Fruit fly (Drosophila melanogaster): ENCODE measurements around the gene Rev1.

Rev1 gene

dm6 chr3L:642865-643738 lies 11.1 kb upstream of the Rev1 start:
- no peak for TF ChIP-seq usp (GFP tag; optimal IDR thresholded peaks at IDR 0.05)
- TF ChIP-seq pan (optimal IDR thresholded peaks at IDR 0.05), result no peak
- TF ChIP-seq EcR (GFP tag; optimal IDR thresholded peaks at IDR 0.05), result no peak
- no peak for TF ChIP-seq Dll (optimal IDR thresholded peaks at IDR 0.05)
- TF ChIP-seq psq (optimal IDR thresholded peaks at IDR 0.05), result no peak
- no peak for TF ChIP-seq CG8478 (optimal IDR thresholded peaks at IDR 0.05)

- TF ChIP-seq pan (optimal IDR thresholded peaks at IDR 0.05) (no peak), usp (GFP tag; optimal IDR thresholded peaks at IDR 0.05) (no peak), Dll (optimal IDR thresholded peaks at IDR 0.05) (no peak), psq (optimal IDR thresholded peaks at IDR 0.05) (no peak), CG8478 (optimal IDR thresholded peaks at IDR 0.05) (no peak), EcR (GFP tag; optimal IDR thresholded peaks at IDR 0.05) (no peak)
Measured at dm6 chr3L:644111-644718, 9.9 kb upstream of the Rev1 start.

DNA sequence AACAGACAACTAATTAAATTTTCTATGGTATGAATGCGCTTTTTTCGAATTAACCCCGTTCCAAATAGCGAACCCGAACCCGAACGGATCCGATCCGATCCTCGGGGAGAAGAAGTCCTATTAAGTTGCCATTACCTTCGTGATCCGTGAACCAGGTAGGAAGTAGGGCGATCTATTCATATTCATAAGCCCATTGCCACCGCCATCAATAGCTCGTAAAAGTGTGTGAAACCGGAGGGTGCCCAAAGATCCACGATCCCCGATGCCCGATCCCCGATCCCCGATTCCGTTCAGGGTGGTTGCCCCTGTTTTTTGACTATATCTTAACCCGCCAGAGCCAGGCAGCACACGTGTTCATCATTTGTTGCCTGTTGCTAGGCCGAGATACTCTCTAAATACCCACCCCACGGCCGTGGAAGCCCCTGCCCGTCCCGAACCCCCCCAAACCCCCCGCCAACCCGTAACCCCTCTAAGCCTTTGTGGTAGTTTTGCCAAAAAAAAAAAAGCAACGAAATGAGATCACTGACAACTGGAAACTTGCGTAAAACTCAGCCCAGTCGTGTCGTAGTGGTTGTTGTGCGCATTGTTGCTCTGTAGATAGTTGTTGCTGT lies 8.6 kb upstream of the Rev1 start:
- TF ChIP-seq Dll (optimal IDR thresholded peaks at IDR 0.05), result no peak
- no peak for TF ChIP-seq psq (optimal IDR thresholded peaks at IDR 0.05)
- TF ChIP-seq EcR (GFP tag; optimal IDR thresholded peaks at IDR 0.05), result no peak
- TF ChIP-seq pan (optimal IDR thresholded peaks at IDR 0.05), result no peak
- TF ChIP-seq CG8478 (optimal IDR thresholded peaks at IDR 0.05), result no peak
- TF ChIP-seq usp (GFP tag; optimal IDR thresholded peaks at IDR 0.05), result no peak

DNA sequence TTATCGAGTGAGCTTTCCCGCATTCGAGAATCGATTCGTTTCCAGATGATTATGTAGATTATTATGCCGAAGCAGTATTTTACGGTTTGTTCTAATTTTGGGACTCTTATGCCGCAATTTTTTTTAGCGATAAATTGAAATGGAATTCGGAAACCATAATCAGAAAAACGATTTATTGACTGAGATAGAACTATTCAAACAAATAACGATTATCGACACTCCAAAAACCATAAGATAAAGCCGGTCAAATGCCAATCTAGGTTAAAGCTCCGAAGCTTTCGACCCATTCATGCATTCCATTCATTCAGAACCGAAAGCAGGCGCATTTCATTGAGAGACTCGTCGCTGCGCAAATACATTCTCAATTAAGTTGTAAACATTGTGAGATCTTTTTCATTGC lies 6.6 kb upstream of the Rev1 start:
- no peak for TF ChIP-seq pan (optimal IDR thresholded peaks at IDR 0.05)
- no peak for TF ChIP-seq psq (optimal IDR thresholded peaks at IDR 0.05)
- no peak for TF ChIP-seq EcR (GFP tag; optimal IDR thresholded peaks at IDR 0.05)
- no peak for TF ChIP-seq CG8478 (optimal IDR thresholded peaks at IDR 0.05)
- TF ChIP-seq usp (GFP tag; optimal IDR thresholded peaks at IDR 0.05), result no peak
- TF ChIP-seq Dll (optimal IDR thresholded peaks at IDR 0.05), result no peak

DNA sequence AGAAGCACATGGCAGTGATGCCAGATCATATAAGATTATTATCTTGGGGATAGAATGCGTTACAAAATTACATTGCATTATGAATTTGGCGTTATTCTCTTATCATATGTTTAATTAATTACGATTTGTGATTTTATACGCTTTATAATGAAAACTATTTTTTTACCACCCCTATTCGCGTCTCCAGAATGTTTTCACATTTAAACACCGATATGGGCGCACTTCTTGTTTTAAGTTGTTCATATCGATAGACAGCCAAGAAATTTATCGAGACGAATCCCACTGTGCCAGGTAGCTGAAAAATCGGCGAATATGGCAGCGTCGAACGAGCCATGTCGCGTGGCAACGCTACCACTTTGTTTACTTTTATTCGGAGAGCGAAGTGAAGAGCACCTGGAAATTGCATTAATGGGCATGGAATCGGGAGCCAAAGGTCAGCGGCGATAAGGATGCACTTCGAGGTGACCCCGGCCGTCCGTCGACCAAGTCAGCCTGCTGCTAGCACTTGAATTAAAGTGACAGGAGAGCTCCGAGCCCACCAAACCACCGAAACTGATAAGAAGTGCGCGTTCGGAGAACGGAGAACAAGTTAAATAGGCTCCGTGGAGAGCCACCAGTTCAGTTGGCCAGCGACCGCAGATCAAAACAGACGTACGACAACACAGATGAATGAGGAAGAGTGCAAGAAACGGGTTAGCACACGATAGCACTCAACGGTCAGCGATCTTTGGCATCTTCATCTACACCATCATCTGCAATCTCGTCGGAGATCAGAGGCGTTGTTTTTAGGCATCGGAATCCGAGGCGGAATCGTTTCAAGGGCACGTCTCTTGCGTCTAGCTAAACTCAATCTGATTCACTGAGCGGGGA lies 5.8 kb upstream of the Rev1 start, which contains the start of gene Gale:
Gene Gale (plus strand): TSS at position 401 of the 870 bp plus-strand sequence.
- TF ChIP-seq usp (GFP tag; optimal IDR thresholded peaks at IDR 0.05) (no peak), pan (optimal IDR thresholded peaks at IDR 0.05) (no peak), psq (optimal IDR thresholded peaks at IDR 0.05) (no peak), Dll (optimal IDR thresholded peaks at IDR 0.05) (no peak), CG8478 (optimal IDR thresholded peaks at IDR 0.05) (no peak), EcR (GFP tag; optimal IDR thresholded peaks at IDR 0.05) (no peak)

DNA sequence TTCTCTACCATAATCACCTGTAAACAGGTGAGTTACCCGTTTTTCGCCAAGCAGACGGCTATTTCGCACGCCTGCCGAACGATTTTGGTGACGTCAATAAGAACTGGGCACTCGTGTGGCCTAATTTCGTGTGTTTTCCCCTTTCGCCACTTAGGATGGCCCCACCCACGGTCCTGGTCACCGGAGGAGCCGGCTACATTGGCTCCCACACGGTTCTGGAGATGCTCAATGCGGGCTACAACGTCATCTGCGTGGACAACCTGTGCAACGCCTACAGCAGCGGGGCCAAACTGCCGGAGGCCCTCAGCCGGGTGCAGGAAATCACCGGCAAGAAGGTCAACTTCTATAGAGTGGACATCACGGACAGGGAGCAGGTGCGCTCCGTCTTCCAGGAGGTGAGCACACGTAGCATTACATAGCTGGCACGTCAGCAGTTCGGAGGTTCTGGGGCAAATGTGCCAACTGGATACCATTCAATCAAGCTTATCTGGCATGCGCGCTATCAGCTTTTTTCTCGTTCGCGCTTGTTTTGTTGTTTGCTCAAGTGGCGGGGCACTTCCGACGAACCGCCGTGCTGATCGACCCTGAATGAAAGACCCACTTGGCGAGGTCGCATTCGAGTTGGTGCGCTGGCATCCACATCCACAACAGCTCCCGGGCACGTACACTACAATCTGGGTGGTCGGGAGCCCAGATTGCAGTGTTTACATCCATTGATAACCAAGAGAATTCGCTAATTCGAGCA lies 5.0 kb upstream of the Rev1 start:
- TF ChIP-seq EcR (GFP tag; optimal IDR thresholded peaks at IDR 0.05) (no peak), CG8478 (optimal IDR thresholded peaks at IDR 0.05) (no peak), Dll (optimal IDR thresholded peaks at IDR 0.05) (peak; percentile 50)

dm6 chr3L:652637-653036 lies 1.5 kb upstream of the Rev1 start, which contains the start of gene CG3402:
TSS of gene CG3402 (minus strand) at chr3L:652881.
- no peak for TF ChIP-seq EcR (GFP tag; optimal IDR thresholded peaks at IDR 0.05)
- TF ChIP-seq usp (GFP tag; optimal IDR thresholded peaks at IDR 0.05), result no peak
- no peak for TF ChIP-seq Dll (optimal IDR thresholded peaks at IDR 0.05)
- TF ChIP-seq psq (optimal IDR thresholded peaks at IDR 0.05), result no peak
- TF ChIP-seq CG8478 (optimal IDR thresholded peaks at IDR 0.05), result no peak
- no peak for TF ChIP-seq pan (optimal IDR thresholded peaks at IDR 0.05)

DNA sequence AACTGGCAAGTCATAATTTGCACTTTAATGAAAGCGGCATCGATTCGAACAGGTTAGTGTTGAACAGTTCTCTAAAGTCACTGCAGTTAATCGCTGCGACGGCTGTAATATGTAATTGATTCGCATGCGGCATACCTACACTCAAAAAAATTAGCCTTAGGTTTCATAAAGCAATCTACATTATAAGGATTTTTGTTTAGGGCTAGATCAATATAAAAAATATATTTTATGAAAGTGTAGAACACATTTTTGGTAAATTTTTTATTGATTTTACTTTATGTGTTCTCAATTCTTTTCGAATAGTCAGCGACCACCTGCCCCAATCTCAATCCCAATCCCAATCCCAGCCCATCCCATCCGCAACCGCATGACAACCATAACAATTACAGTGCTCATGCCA lies 4.1 kb downstream of the Rev1 start:
- TF ChIP-seq Dll (optimal IDR thresholded peaks at IDR 0.05) (no peak), psq (optimal IDR thresholded peaks at IDR 0.05) (no peak), CG8478 (optimal IDR thresholded peaks at IDR 0.05) (no peak), EcR (GFP tag; optimal IDR thresholded peaks at IDR 0.05) (no peak), pan (optimal IDR thresholded peaks at IDR 0.05) (no peak), usp (GFP tag; optimal IDR thresholded peaks at IDR 0.05) (no peak)

- TF ChIP-seq usp (GFP tag; optimal IDR thresholded peaks at IDR 0.05), result no peak
- no peak for TF ChIP-seq psq (optimal IDR thresholded peaks at IDR 0.05)
- no peak for TF ChIP-seq Dll (optimal IDR thresholded peaks at IDR 0.05)
- TF ChIP-seq pan (optimal IDR thresholded peaks at IDR 0.05), result no peak
Measured at dm6 chr3L:660314-661075, 6.3 kb downstream of the Rev1 start.

dm6 chr3L:663880-664279 lies 9.7 kb downstream of the Rev1 start:
- TF ChIP-seq Dll (optimal IDR thresholded peaks at IDR 0.05) (no peak), usp (GFP tag; optimal IDR thresholded peaks at IDR 0.05) (no peak), EcR (GFP tag; optimal IDR thresholded peaks at IDR 0.05) (no peak), pan (optimal IDR thresholded peaks at IDR 0.05) (no peak), psq (optimal IDR thresholded peaks at IDR 0.05) (no peak), CG8478 (optimal IDR thresholded peaks at IDR 0.05) (no peak)
